Fruit fly (Drosophila melanogaster) whole organism, embryonic: ENCODE results near the gene CG9550.

Experiments used
- Atf6 ChIP-seq: fragments of 200-800 bp; sonication (Bioruptor generic); IDR thresholded peaks from 2 replicates; pipeline ENCODE4 v1.3.6; 2022; ENCODE audit warnings: missing biosample characterization, missing genetic modification characterization
- B-H2 ChIP-seq: fragments of 200-800 bp; sonication (Bioruptor generic); optimal IDR thresholded peaks from 2 replicates; lab custom pipeline; 2018; ENCODE audit warnings: missing biosample characterization, mild to moderate bottlenecking, missing genetic modification characterization
- BtbVII ChIP-seq: fragments of 200-800 bp; sonication (Bioruptor generic); optimal IDR thresholded peaks from 3 replicates; lab custom pipeline; 2017; ENCODE audit warnings: missing biosample characterization, mild to moderate bottlenecking, missing genetic modification characterization
- CG10979 ChIP-seq: fragments of 200-800 bp; sonication (Bioruptor generic); optimal IDR thresholded peaks from 2 replicates; lab custom pipeline; 2018; ENCODE audit warnings: missing biosample characterization, mild to moderate bottlenecking, missing genetic modification characterization, moderate library complexity
- CG11456 ChIP-seq: fragments of 200-800 bp; sonication (Bioruptor generic); IDR thresholded peaks from 3 replicates; pipeline ENCODE4 v1.3.6; 2022; ENCODE audit warnings: missing biosample characterization, missing genetic modification characterization
- CG12391 ChIP-seq: fragments of 200-800 bp; sonication (Bioruptor generic); optimal IDR thresholded peaks from 3 replicates; lab custom pipeline; 2018; ENCODE audit warnings: missing biosample characterization, mild to moderate bottlenecking, missing genetic modification characterization, moderate library complexity
- CG13624 ChIP-seq: fragments of 200-800 bp; sonication (Bioruptor generic); optimal IDR thresholded peaks from 2 replicates; lab custom pipeline; 2016; ENCODE audit warnings: missing biosample characterization, missing genetic modification characterization
- CG14965 ChIP-seq: fragments of 200-800 bp; sonication (Bioruptor generic); optimal IDR thresholded peaks from 2 replicates; lab custom pipeline; 2016; ENCODE audit warnings: missing biosample characterization, missing genetic modification characterization, borderline replicate concordance
- CG17186 ChIP-seq: fragments of 200-800 bp; sonication (Bioruptor generic); optimal IDR thresholded peaks from 3 replicates; lab custom pipeline; 2017; ENCODE audit warnings: missing biosample characterization, missing genetic modification reagents, missing genetic modification characterization
- CG1832 ChIP-seq: fragments of 200-800 bp; sonication (Bioruptor generic); optimal IDR thresholded peaks from 2 replicates; lab custom pipeline; 2017; ENCODE audit warnings: missing biosample characterization, mild to moderate bottlenecking, missing genetic modification characterization, inconsistent platforms
- CG30020 ChIP-seq: fragments of 200-800 bp; optimal IDR thresholded peaks from 2 replicates; lab custom pipeline; 2019; ENCODE audit warnings: missing biosample characterization, mild to moderate bottlenecking, missing genetic modification characterization, moderate library complexity
- CG31441 ChIP-seq: fragments of 200-800 bp; sonication (Bioruptor generic); IDR thresholded peaks from 2 replicates; pipeline ENCODE4 v1.3.6; 2022; ENCODE audit warnings: missing biosample characterization, missing genetic modification characterization
- CG32767 ChIP-seq: fragments of 200-800 bp; sonication (Bioruptor generic); IDR thresholded peaks from 2 replicates; pipeline ENCODE4 v1.3.6; 2022; ENCODE audit warnings: missing biosample characterization, missing genetic modification characterization
- CG34376 ChIP-seq: fragments of 200-800 bp; sonication (Bioruptor generic); optimal IDR thresholded peaks from 2 replicates; lab custom pipeline; 2018; ENCODE audit warnings: missing biosample characterization, mild to moderate bottlenecking, missing genetic modification characterization
- CG43689 ChIP-seq: fragments of 200-800 bp; sonication (Bioruptor generic); IDR thresholded peaks from 2 replicates; pipeline ENCODE4 v1.3.6; 2022; ENCODE audit warnings: missing biosample characterization, missing genetic modification characterization
- CG7987 ChIP-seq: fragments of 200-800 bp; sonication (Bioruptor generic); optimal IDR thresholded peaks from 2 replicates; lab custom pipeline; 2018; ENCODE audit warnings: missing biosample characterization, mild to moderate bottlenecking, missing genetic modification characterization, moderate library complexity
- CG9215 ChIP-seq: fragments of 200-800 bp; sonication (Bioruptor generic); IDR thresholded peaks from 2 replicates; pipeline ENCODE4 v1.3.6; 2022; ENCODE audit warnings: missing biosample characterization, missing genetic modification characterization
- CG9817 ChIP-seq: fragments of 200-800 bp; sonication (Bioruptor generic); optimal IDR thresholded peaks from 2 replicates; lab custom pipeline; 2018; ENCODE audit warnings: missing biosample characterization, mild to moderate bottlenecking, missing genetic modification characterization, moderate library complexity
- Dll ChIP-seq: fragments of 200-800 bp; sonication (Bioruptor generic); IDR thresholded peaks from 4 replicates; pipeline ENCODE4 v1.3.6; 2022; ENCODE audit warnings: missing biosample characterization, missing genetic modification characterization; ENCODE audit not compliant: partially characterized antibody
- H2.0 ChIP-seq: fragments of 200-800 bp; sonication (Bioruptor generic); IDR thresholded peaks from 2 replicates; pipeline ENCODE4 v1.3.6; 2022; ENCODE audit warnings: missing biosample characterization, missing genetic modification characterization
- Lpt ChIP-seq: fragments of >200 bp; optimal IDR thresholded peaks from 2 replicates; lab custom pipeline; 2018; ENCODE audit warnings: missing biosample characterization, missing genetic modification characterization
- MBD-R2 ChIP-seq: fragments of 200-800 bp; sonication (Bioruptor generic); IDR thresholded peaks from 2 replicates; pipeline ENCODE4 v1.3.6; 2022; ENCODE audit warnings: missing biosample characterization, missing genetic modification characterization
- Med ChIP-seq: fragments of 200-800 bp; sonication (Bioruptor generic); peaks from one replicate; lab custom pipeline; 2016; ENCODE audit warnings: missing biosample characterization, missing genetic modification characterization, mild to moderate bottlenecking, inconsistent platforms, moderate library complexity
- Oli ChIP-seq: fragments of 200-800 bp; sonication (Bioruptor generic); optimal IDR thresholded peaks from 2 replicates; lab custom pipeline; 2018; ENCODE audit warnings: missing biosample characterization, mild to moderate bottlenecking, missing genetic modification characterization, moderate library complexity
- PHDP ChIP-seq: fragments of 200-800 bp; sonication (Bioruptor generic); optimal IDR thresholded peaks from 3 replicates; lab custom pipeline; 2018; ENCODE audit warnings: missing biosample characterization, mild to moderate bottlenecking, missing genetic modification characterization, moderate library complexity
- Vsx1 ChIP-seq: fragments of 200-800 bp; sonication (Bioruptor generic); optimal IDR thresholded peaks from 2 replicates; lab custom pipeline; 2017; ENCODE audit warnings: missing biosample characterization, mild to moderate bottlenecking, missing genetic modification characterization, missing genetic modification reagents
- caup ChIP-seq: fragments of 200-800 bp; sonication (Bioruptor generic); optimal IDR thresholded peaks from 3 replicates; lab custom pipeline; 2017; ENCODE audit warnings: missing biosample characterization, mild to moderate bottlenecking, missing genetic modification characterization, moderate library complexity; ENCODE audit not compliant: severe bottlenecking
- dmrt99B ChIP-seq: fragments of 200-800 bp; sonication (Bioruptor generic); optimal IDR thresholded peaks from 2 replicates; lab custom pipeline; 2018; ENCODE audit warnings: missing biosample characterization, mild to moderate bottlenecking, missing genetic modification characterization, moderate library complexity
- ewg ChIP-seq: fragments of 200-800 bp; sonication (Bioruptor generic); optimal IDR thresholded peaks from 3 replicates; lab custom pipeline; 2017; ENCODE audit warnings: mild to moderate bottlenecking, missing biosample characterization, missing genetic modification reagents, missing genetic modification characterization
- fru ChIP-seq: fragments of >200 bp; optimal IDR thresholded peaks from 2 replicates; lab custom pipeline; 2017
- grn ChIP-seq: fragments of 200-800 bp; sonication (Bioruptor generic); optimal IDR thresholded peaks from 3 replicates; lab custom pipeline; 2017; ENCODE audit warnings: missing biosample characterization, missing genetic modification characterization
- lola ChIP-seq, 3 experiments: fragments of >200 bp in 2 of 3; fragments of 200-800 bp in 1 of 3; sonication (Bioruptor generic) in 1 of 3; optimal IDR thresholded peaks; 2 replicates each; lab custom pipeline; 2017 to 2019; ENCODE audit warnings: missing biosample characterization in 3 of 3, missing genetic modification characterization in 3 of 3, mild to moderate bottlenecking in 1 of 3, moderate library complexity in 1 of 3
- luna ChIP-seq: fragments of 200-800 bp; sonication (Bioruptor generic); optimal IDR thresholded peaks from 2 replicates; lab custom pipeline; 2016; ENCODE audit warnings: missing biosample characterization, missing genetic modification characterization
- mam ChIP-seq: fragments of 200-800 bp; sonication (Bioruptor generic); optimal IDR thresholded peaks from 3 replicates; lab custom pipeline; 2016; ENCODE audit warnings: missing biosample characterization, missing genetic modification characterization
- mirr ChIP-seq: fragments of 200-800 bp; sonication (Bioruptor generic); optimal IDR thresholded peaks from 3 replicates; lab custom pipeline; 2018; ENCODE audit warnings: missing biosample characterization, mild to moderate bottlenecking, missing genetic modification characterization
- peb ChIP-seq: fragments of 200-800 bp; sonication (Bioruptor generic); IDR thresholded peaks from 2 replicates; pipeline ENCODE4 v1.3.6; 2022; ENCODE audit warnings: missing biosample characterization, missing genetic modification characterization
- schlank ChIP-seq: fragments of 200-800 bp; sonication (Bioruptor generic); optimal IDR thresholded peaks from 2 replicates; lab custom pipeline; 2018; ENCODE audit warnings: missing biosample characterization, mild to moderate bottlenecking, missing genetic modification characterization
- sens ChIP-seq: fragments of 200-800 bp; sonication (Bioruptor generic); peaks from one replicate; lab custom pipeline; 2016; ENCODE audit warnings: missing biosample characterization, missing genetic modification characterization
- sens-2 ChIP-seq: fragments of 200-800 bp; sonication (Bioruptor generic); IDR thresholded peaks from 2 replicates; pipeline ENCODE4 v1.3.6; 2022; ENCODE audit warnings: missing biosample characterization, missing genetic modification characterization
- slbo ChIP-seq: fragments of 200-800 bp; sonication (Bioruptor generic); IDR thresholded peaks from 2 replicates; pipeline ENCODE4 v1.3.6; 2022; ENCODE audit warnings: missing biosample characterization, missing genetic modification characterization
- stwl ChIP-seq: fragments of 200-800 bp; sonication (Bioruptor generic); optimal IDR thresholded peaks from 3 replicates; lab custom pipeline; 2018; ENCODE audit warnings: missing biosample characterization, mild to moderate bottlenecking, missing genetic modification characterization, moderate library complexity
- toy ChIP-seq: fragments of 200-800 bp; sonication (Bioruptor generic); IDR thresholded peaks from 2 replicates; pipeline ENCODE4 v1.3.6; 2022; ENCODE audit warnings: missing biosample characterization, missing genetic modification characterization

CG9550 gene

dm6 chr2L:6473076-6474037 is 23.5 kb upstream of the CG9550 start, which contains the start of gene mmy (continued):
- TF ChIP-seq fru (lab: Kevin White, UChicago) (no peak), Vsx1 (no peak), toy (GFP tag; lab: Robert Waterston, UW) (no peak), grn (GFP tag; lab: Kevin White, UChicago) (peak; percentile 72), CG12391 (tag; lab: Kevin White, UChicago) (peak; percentile 67), Lpt (no peak), peb (0 out of 2 replicates have a peak, but pooled peaks have one; percentile 28), sens (GFP tag; lab: Kevin White, UChicago) (peak; percentile 88), CG14965 (GFP tag; lab: Kevin White, UChicago) (no peak), luna (GFP tag; lab: Kevin White, UChicago) (no peak), dmrt99B (tag; lab: Kevin White, UChicago) (peak; percentile 81), MBD-R2 (peak; percentile 62), CG17186 (GFP tag; lab: Kevin White, UChicago) (peak; percentile 23), BtbVII (GFP tag; lab: Kevin White, UChicago) (peak; percentile 23), Dll (peak; percentile 52; the same call in 1 of the 4 replicates), PHDP (tag; lab: Kevin White, UChicago) (peak; percentile 73), CG10979 (peak; percentile 61), Med (GFP tag; lab: Kevin White, UChicago) (peak; percentile 92), CG13624 (GFP tag; lab: Kevin White, UChicago) (peak; percentile 68), schlank (peak; percentile 0), B-H2 (GFP tag; lab: Kevin White, UChicago) (peak; percentile 35), ewg (GFP tag; lab: Kevin White, UChicago) (peak; percentile 21), CG9817 (tag; lab: Kevin White, UChicago) (peak; percentile 6), caup (GFP tag; lab: Kevin White, UChicago) (peak; percentile 4), stwl (peak; percentile 67), CG7987 (peak; percentile 37), lola (GFP tag; optimal IDR thresholded peaks at IDR 0.05; lab: Kevin White, UChicago) (peak in 1 of 3 experiments; percentile 37), CG9215 (GFP tag; lab: Robert Waterston, UW) (0 out of 2 replicates have a peak, but pooled peaks have one; percentile 5), mirr (GFP tag; lab: Kevin White, UChicago) (peak; percentile 93), CG30020 (tag; lab: Kevin White, UChicago) (peak; percentile 61), sens-2 (GFP tag; lab: Robert Waterston, UW) (0 out of 2 replicates have a peak, but pooled peaks have one; percentile 14), CG34376 (peak; percentile 98), CG43689 (GFP tag; lab: Robert Waterston, UW) (no peak), CG31441 (GFP tag; lab: Robert Waterston, UW) (peak; percentile 66), mam (GFP tag; lab: Kevin White, UChicago) (peak; percentile 19), H2.0 (GFP tag; lab: Robert Waterston, UW) (no peak; the same call in 1 of the 2 replicates), CG32767 (GFP tag; lab: Robert Waterston, UW) (0 out of 2 replicates have a peak, but pooled peaks have one; percentile 9), Oli (peak; percentile 71), CG11456 (GFP tag; lab: Robert Waterston, UW) (no peak), CG1832 (GFP tag; lab: Kevin White, UChicago) (no peak), slbo (GFP tag; lab: Robert Waterston, UW) (peak; percentile 21; the same call in 1 of the 2 replicates), Atf6 (GFP tag; lab: Robert Waterston, UW) (peak; percentile 9; the same call in 1 of the 2 replicates)
